Fruit fly (Drosophila melanogaster) whole organism, embryonic: ENCODE measurements around the gene Setx.

Experiments
- NC2α ChIP-seq: fragments of 200-800 bp; sonication (Bioruptor generic); optimal IDR thresholded peaks from 2 replicates; lab custom pipeline; 2016; ENCODE audit warnings: missing biosample characterization, missing genetic modification characterization
- dimm ChIP-seq: fragments of 200-800 bp; sonication (Bioruptor generic); IDR thresholded peaks from 2 replicates; pipeline ENCODE4 v1.3.6; 2022; ENCODE audit warnings: missing biosample characterization, missing genetic modification characterization
- gfzf ChIP-seq: fragments of 200-800 bp; sonication (Bioruptor generic); optimal IDR thresholded peaks from 2 replicates; lab custom pipeline; 2016; ENCODE audit warnings: missing biosample characterization, mild to moderate bottlenecking, missing genetic modification characterization, moderate library complexity
- usp ChIP-seq: fragments of >200 bp; optimal IDR thresholded peaks from 2 replicates; lab custom pipeline; 2017; ENCODE audit warnings: missing biosample characterization, missing genetic modification characterization

DNA sequence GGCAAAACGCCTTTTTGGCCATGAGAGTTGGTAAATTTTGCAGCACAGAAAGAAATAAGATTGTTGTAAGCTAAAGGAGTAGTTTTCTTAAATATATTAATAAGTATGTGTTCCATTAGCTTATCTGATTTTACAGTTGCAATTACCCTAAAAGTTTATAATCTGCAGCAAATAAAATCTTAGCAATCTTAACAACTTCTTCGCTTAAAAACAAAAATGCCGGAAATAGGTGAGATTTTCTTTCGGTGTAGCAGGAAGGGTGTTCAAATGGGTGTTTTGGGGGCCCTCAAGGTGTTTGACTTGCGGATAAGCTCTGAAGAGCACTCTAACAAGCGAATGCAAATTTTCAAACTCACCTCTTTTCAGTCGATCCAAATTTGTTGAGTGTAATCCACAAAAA lies 13.5 kb upstream of the Setx start:
- TF ChIP-seq dimm (GFP tag; lab: Robert Waterston, UW) (no peak), gfzf (GFP tag; lab: Kevin White, UChicago) (no peak), NC2α (GFP tag; lab: Kevin White, UChicago) (no peak), usp (GFP tag; lab: Kevin White, UChicago) (no peak)
